Fruit fly (Drosophila melanogaster) whole organism, pupa: ENCODE results near the gene CG33723.

Source experiments
- CG12605 ChIP-seq: fragments of 200-800 bp; sonication (Bioruptor generic); IDR thresholded peaks from 2 replicates; pipeline ENCODE4 v1.3.6; 2022; ENCODE audit warnings: missing biosample characterization, missing genetic modification characterization
- CG14655 ChIP-seq: fragments of 200-800 bp; sonication (Bioruptor generic); optimal IDR thresholded peaks from 3 replicates; lab custom pipeline; 2017; ENCODE audit warnings: mild to moderate bottlenecking, missing biosample characterization, missing genetic modification reagents, missing genetic modification characterization
- CG15710 ChIP-seq: fragments of 200-800 bp; sonication (Bioruptor generic); optimal IDR thresholded peaks from 2 replicates; lab custom pipeline; 2018; ENCODE audit warnings: missing biosample characterization, mild to moderate bottlenecking, missing genetic modification characterization, moderate library complexity
- CG17806 ChIP-seq: fragments of 200-800 bp; sonication (Bioruptor generic); optimal IDR thresholded peaks from 2 replicates; lab custom pipeline; 2018; ENCODE audit warnings: missing biosample characterization, mild to moderate bottlenecking, missing genetic modification characterization, moderate library complexity
- CG4496 ChIP-seq: fragments of 200-800 bp; sonication (Bioruptor generic); IDR thresholded peaks from 3 replicates; pipeline ENCODE4 v1.3.6; 2022; ENCODE audit warnings: missing biosample characterization, missing genetic modification characterization
- D1 ChIP-seq: fragments of 200-800 bp; sonication (Bioruptor generic); optimal IDR thresholded peaks from 2 replicates; lab custom pipeline; 2018; ENCODE audit warnings: missing biosample characterization, mild to moderate bottlenecking, missing genetic modification characterization, moderate library complexity
- EcR ChIP-seq: fragments of 200-800 bp; sonication (Bioruptor generic); optimal IDR thresholded peaks from 3 replicates; lab custom pipeline; 2019; ENCODE audit warnings: missing biosample characterization, missing genetic modification characterization, mild to moderate bottlenecking, moderate library complexity, missing genetic modification reagents
- fd96Ca ChIP-seq: fragments of 200-800 bp; sonication (Bioruptor generic); IDR thresholded peaks from 3 replicates; pipeline ENCODE4 v1.3.6; 2022; ENCODE audit warnings: missing biosample characterization, missing genetic modification characterization

dm6 chr2L:9424193-9424592, 16.3 kb downstream of the CG33723 start:
- TF ChIP-seq CG17806 (tag; lab: Kevin White, UChicago) (no peak), CG14655 (GFP tag; lab: Kevin White, UChicago) (no peak), CG4496 (GFP tag; lab: Robert Waterston, UW) (no peak), D1 (tag; lab: Kevin White, UChicago) (no peak), EcR (GFP tag; lab: Kevin White, UChicago) (no peak), CG15710 (no peak), CG12605 (GFP tag; lab: Robert Waterston, UW) (no peak), fd96Ca (no peak)
